Worm (Caenorhabditis elegans) whole organism, late embryonic: ENCODE results near the gene srg-55.

Experiments
- C08G9.2 ChIP-seq: sonication (generic microtip); optimal IDR thresholded peaks from 2 replicates; lab custom pipeline; 2016; ENCODE audit warnings: mild to moderate bottlenecking, missing genetic modification characterization, moderate library complexity, missing compliant biosample characterization
- F13H6.1 ChIP-seq: sonication (generic microtip); optimal IDR thresholded peaks from 2 replicates; lab custom pipeline; 2016; ENCODE audit warnings: missing genetic modification characterization, missing compliant biosample characterization
- K09A11.1 ChIP-seq: sonication (generic microtip); optimal IDR thresholded peaks from 2 replicates; lab custom pipeline; 2017; ENCODE audit warnings: antibody characterized with exemption, mild to moderate bottlenecking, missing genetic modification characterization, missing compliant biosample characterization; ENCODE audit not compliant: insufficient read depth
- Y22D7AL.16 ChIP-seq: sonication (generic microtip); optimal IDR thresholded peaks from 2 replicates; lab custom pipeline; 2016; ENCODE audit warnings: missing genetic modification characterization, missing compliant biosample characterization
- ahr-1 ChIP-seq: sonication (generic microtip); optimal IDR thresholded peaks from 2 replicates; lab custom pipeline; 2016; ENCODE audit warnings: missing genetic modification characterization, missing compliant biosample characterization
- ama-1 ChIP-seq: fragments of 150-350 bp; optimal IDR thresholded peaks from 2 replicates; lab custom pipeline; 2014
- ceh-18 ChIP-seq: sonication (generic microtip); optimal IDR thresholded peaks from 2 replicates; lab custom pipeline; 2016; ENCODE audit warnings: missing genetic modification characterization, missing compliant biosample characterization
- ceh-19 ChIP-seq: fragments of 200-800 bp; sonication (Bioruptor generic); optimal IDR thresholded peaks from 2 replicates; lab custom pipeline; 2018; ENCODE audit warnings: mild to moderate bottlenecking, missing genetic modification characterization, missing compliant biosample characterization
- ceh-2 ChIP-seq: sonication (generic microtip); optimal IDR thresholded peaks from 2 replicates; lab custom pipeline; 2016; ENCODE audit warnings: missing genotype, missing genetic modification characterization, missing compliant biosample characterization
- ceh-30 ChIP-seq: fragments of 150-350 bp; optimal IDR thresholded peaks from 2 replicates; lab custom pipeline; 2014; ENCODE audit warnings: missing biosample characterization, missing genetic modification characterization
- ceh-45 ChIP-seq: fragments of 200-800 bp; sonication (Bioruptor generic); IDR thresholded peaks from 2 replicates; pipeline ENCODE4 v1.3.6; 2022; ENCODE audit warnings: missing genetic modification reagents, missing genetic modification characterization, missing compliant biosample characterization
- ceh-48 ChIP-seq: sonication (generic microtip); optimal IDR thresholded peaks from 2 replicates; lab custom pipeline; 2016; ENCODE audit warnings: missing genetic modification characterization, inconsistent platforms, missing compliant biosample characterization
- ceh-6 ChIP-seq: fragments of 200-800 bp; sonication (Bioruptor generic); optimal IDR thresholded peaks from 2 replicates; lab custom pipeline; 2018; ENCODE audit warnings: mild to moderate bottlenecking, missing genetic modification characterization, missing compliant biosample characterization
- dmd-4 ChIP-seq: sonication (generic microtip); optimal IDR thresholded peaks from 2 replicates; lab custom pipeline; 2016; ENCODE audit warnings: borderline replicate concordance, missing genetic modification characterization, missing compliant biosample characterization
- elt-4 ChIP-seq: sonication (generic microtip); optimal IDR thresholded peaks from 2 replicates; lab custom pipeline; 2016; ENCODE audit warnings: missing genetic modification characterization, missing compliant biosample characterization
- ets-4 ChIP-seq: sonication (generic microtip); optimal IDR thresholded peaks from 2 replicates; lab custom pipeline; 2016; ENCODE audit warnings: missing genetic modification characterization, missing compliant biosample characterization
- fax-1 ChIP-seq: sonication (generic microtip); optimal IDR thresholded peaks from 2 replicates; lab custom pipeline; 2016; ENCODE audit warnings: missing genotype, missing genetic modification characterization, missing compliant biosample characterization
- fkh-6 ChIP-seq: sonication (generic microtip); optimal IDR thresholded peaks from 2 replicates; lab custom pipeline; 2016; ENCODE audit warnings: missing genetic modification characterization, missing compliant biosample characterization
- gmeb-2 ChIP-seq: sonication (generic microtip); optimal IDR thresholded peaks from 2 replicates; lab custom pipeline; 2016; ENCODE audit warnings: missing genetic modification characterization, inconsistent platforms, missing compliant biosample characterization
- hlh-6 ChIP-seq: sonication (generic microtip); optimal IDR thresholded peaks from 2 replicates; lab custom pipeline; 2016; ENCODE audit warnings: missing genotype, missing genetic modification characterization, missing compliant biosample characterization
- lin-11 ChIP-seq: fragments of 200-800 bp; sonication (Bioruptor generic); optimal IDR thresholded peaks from 2 replicates; lab custom pipeline; 2018; ENCODE audit warnings: mild to moderate bottlenecking, missing genetic modification characterization, missing compliant biosample characterization
- madf-2 ChIP-seq: sonication (generic microtip); optimal IDR thresholded peaks from 2 replicates; lab custom pipeline; 2017; ENCODE audit warnings: missing genetic modification characterization, missing compliant biosample characterization
- mec-3 ChIP-seq: sonication (generic microtip); optimal IDR thresholded peaks from 2 replicates; lab custom pipeline; 2016; ENCODE audit warnings: borderline replicate concordance, missing genetic modification characterization, missing compliant biosample characterization
- nfya-1 ChIP-seq: sonication (generic microtip); optimal IDR thresholded peaks from 2 replicates; lab custom pipeline; 2017; ENCODE audit warnings: missing genetic modification characterization, mild to moderate bottlenecking, missing compliant biosample characterization, antibody characterized with exemption, moderate library complexity
- odd-2 ChIP-seq: sonication (generic microtip); optimal IDR thresholded peaks from 2 replicates; lab custom pipeline; 2017; ENCODE audit warnings: antibody characterized with exemption, mild to moderate bottlenecking, missing genetic modification characterization, missing compliant biosample characterization
- pat-9 ChIP-seq: fragments of 200-800 bp; sonication (Bioruptor generic); optimal IDR thresholded peaks from 2 replicates; lab custom pipeline; 2018; ENCODE audit warnings: mild to moderate bottlenecking, missing genetic modification characterization, moderate library complexity, missing compliant biosample characterization
- pax-1 ChIP-seq: fragments of 150-350 bp; optimal IDR thresholded peaks from 2 replicates; lab custom pipeline; 2014; ENCODE audit warnings: missing biosample characterization, missing genetic modification characterization
- pha-4 ChIP-seq: fragments of 150-350 bp; optimal IDR thresholded peaks from 2 replicates; lab custom pipeline; 2018; ENCODE audit warnings: missing biosample characterization, missing genetic modification reagents, missing genetic modification characterization
- pqm-1 ChIP-seq: sonication (generic microtip); optimal IDR thresholded peaks from 2 replicates; lab custom pipeline; 2016; ENCODE audit warnings: missing genetic modification characterization, missing compliant biosample characterization
- rnt-1 ChIP-seq: sonication (generic microtip); optimal IDR thresholded peaks from 2 replicates; lab custom pipeline; 2016; ENCODE audit warnings: missing genetic modification characterization, missing compliant biosample characterization
- sox-2 ChIP-seq: fragments of 200-800 bp; sonication (Bioruptor generic); IDR thresholded peaks from 2 replicates; pipeline ENCODE4 v1.3.6; 2022; ENCODE audit warnings: missing genetic modification reagents, missing genetic modification characterization, missing compliant biosample characterization
- sox-4 ChIP-seq: sonication (generic microtip); optimal IDR thresholded peaks from 2 replicates; lab custom pipeline; 2017; ENCODE audit warnings: mild to moderate bottlenecking, missing genetic modification characterization, inconsistent platforms, missing compliant biosample characterization
- tbx-7 ChIP-seq: sonication (generic microtip); optimal IDR thresholded peaks from 2 replicates; lab custom pipeline; 2016; ENCODE audit warnings: missing genotype, missing genetic modification characterization, missing compliant biosample characterization
- unc-55 ChIP-seq: sonication (generic microtip); optimal IDR thresholded peaks from 2 replicates; lab custom pipeline; 2017; ENCODE audit warnings: missing biosample characterization, missing genetic modification reagents, missing genetic modification characterization

The srg-55 gene

DNA sequence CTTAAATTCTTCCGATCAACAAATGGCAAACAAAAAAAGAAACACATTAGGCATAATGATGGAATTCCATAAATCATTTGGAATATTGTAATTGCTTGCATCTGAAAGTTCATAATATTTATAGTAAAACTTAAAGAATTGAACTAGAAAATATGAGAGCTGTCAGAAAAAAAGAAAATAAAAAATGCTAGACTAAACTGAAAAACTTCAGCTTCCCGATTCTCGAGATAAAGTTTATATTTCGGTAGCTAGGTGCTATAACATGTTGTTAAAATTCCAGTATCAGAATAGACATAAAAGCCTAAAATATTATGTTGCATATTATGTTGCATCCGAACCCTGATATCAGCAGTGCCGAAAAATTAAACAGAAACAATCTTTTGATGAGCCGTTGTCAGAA, 4.0 kb downstream of the srg-55 start, which contains the start of gene srg-54:
Gene srg-54, minus strand, starts transcription at position 101 of the 400 bp plus-strand sequence.
- TF ChIP-seq nfya-1 (tag; lab: Kevin White, UChicago) (no peak), pqm-1 (tag; lab: Kevin White, UChicago) (no peak), ceh-2 (tag; lab: Kevin White, UChicago) (no peak), dmd-4 (tag; lab: Kevin White, UChicago) (no peak), ceh-30 (tag; lab: Kevin White, UChicago) (no peak), ceh-19 (no peak), F13H6.1 (tag; lab: Kevin White, UChicago) (no peak), C08G9.2 (tag; lab: Kevin White, UChicago) (no peak), ets-4 (tag; lab: Kevin White, UChicago) (no peak), ceh-6 (GFP tag; lab: Kevin White, UChicago) (no peak), fkh-6 (tag; lab: Kevin White, UChicago) (no peak), gmeb-2 (tag; lab: Kevin White, UChicago) (no peak), hlh-6 (tag; lab: Kevin White, UChicago) (no peak), odd-2 (tag; lab: Kevin White, UChicago) (no peak)

DNA sequence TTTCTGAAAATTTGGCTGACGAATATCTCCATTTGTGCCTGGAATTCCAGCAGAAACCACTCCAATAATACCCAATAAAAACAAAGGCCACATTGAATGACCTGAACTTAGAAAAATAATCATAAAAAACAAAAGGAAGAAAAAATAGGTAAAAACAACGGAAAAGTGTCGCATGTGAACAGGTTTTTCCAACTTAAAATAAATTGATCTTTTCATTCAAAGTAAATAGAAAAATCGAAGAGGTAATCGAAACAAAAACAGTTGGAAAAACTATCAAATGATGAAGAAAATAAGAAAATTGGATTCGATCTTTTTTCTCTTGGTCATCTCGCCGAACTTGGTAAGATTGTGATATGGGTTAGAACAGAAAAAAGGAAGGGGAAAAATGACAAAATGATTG, 6.6 kb downstream of the srg-55 start, which contains the start of gene zmp-4:
Gene zmp-4, minus strand, starts transcription at position 101 of the 400 bp plus-strand sequence.
- TF ChIP-seq sox-4 (tag; lab: Kevin White, UChicago) (no peak), Y22D7AL.16 (tag; lab: Kevin White, UChicago) (no peak), ama-1 (no peak), pha-4 (tag; lab: Kevin White, UChicago) (no peak)

DNA sequence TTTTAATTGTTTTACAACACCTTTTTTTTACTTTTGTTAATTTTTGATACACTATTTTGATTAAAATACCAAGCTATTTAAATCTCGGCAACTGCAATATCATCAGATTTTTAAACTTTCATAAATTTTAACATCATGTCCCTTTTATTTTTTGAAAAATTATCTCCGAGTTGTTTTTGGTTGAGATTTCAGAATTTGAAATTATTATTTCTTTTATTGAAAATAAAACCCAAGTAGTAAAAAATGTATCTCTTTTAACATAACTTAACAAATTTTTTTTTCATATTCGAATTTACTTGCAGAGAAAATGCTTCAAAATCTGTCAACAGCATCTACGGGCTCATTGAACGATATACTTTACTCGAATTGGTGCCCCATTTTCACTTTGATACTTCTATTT, 12.5 kb downstream of the srg-55 start, which contains the start of gene H12D21.11:
Gene H12D21.11, plus strand, starts transcription at position 301 of the 400 bp plus-strand sequence.
- TF ChIP-seq rnt-1 (tag; lab: Kevin White, UChicago), result no peak
- TF ChIP-seq unc-55 (GFP tag; lab: Kevin White, UChicago), result no peak
- no peak for TF ChIP-seq ceh-6 (GFP tag; lab: Kevin White, UChicago)
- no peak for TF ChIP-seq hlh-6 (tag; lab: Kevin White, UChicago)
- TF ChIP-seq F13H6.1 (tag; lab: Kevin White, UChicago), result no peak

DNA sequence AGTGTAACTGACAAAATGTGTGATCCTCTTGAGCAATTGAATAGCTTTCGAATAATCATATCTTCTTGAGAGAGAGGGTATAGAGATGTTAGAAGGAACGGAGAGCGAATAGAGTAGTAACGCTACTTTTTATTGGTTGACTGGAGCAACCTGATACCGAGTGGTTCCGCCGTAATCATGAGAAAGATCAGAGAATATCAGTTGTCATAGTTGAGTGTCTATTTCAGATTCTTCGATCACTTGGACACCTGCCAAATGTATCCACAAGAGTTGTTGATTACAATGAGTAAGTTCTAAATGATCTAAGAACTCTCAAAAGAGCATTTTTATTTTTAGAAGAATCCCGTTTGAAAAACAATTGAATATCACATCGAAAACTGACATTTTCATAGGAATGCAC, 17.4 kb downstream of the srg-55 start:
- no peak for TF ChIP-seq gmeb-2 (tag; lab: Kevin White, UChicago)
- no peak for TF ChIP-seq pat-9 (tag; lab: Kevin White, UChicago)
- no peak for TF ChIP-seq sox-2 (GFP tag; lab: Robert Waterston, UW)
- TF ChIP-seq elt-4, result no peak
- TF ChIP-seq nfya-1 (tag; lab: Kevin White, UChicago), result no peak
- no peak for TF ChIP-seq hlh-6 (tag; lab: Kevin White, UChicago)
- TF ChIP-seq madf-2 (tag; lab: Kevin White, UChicago), result no peak
- TF ChIP-seq mec-3 (tag; lab: Kevin White, UChicago), result no peak
- TF ChIP-seq ahr-1 (tag; lab: Kevin White, UChicago), result no peak
- no peak for TF ChIP-seq K09A11.1 (tag; lab: Kevin White, UChicago)
- TF ChIP-seq Y22D7AL.16 (tag; lab: Kevin White, UChicago), result no peak
- no peak for TF ChIP-seq tbx-7 (tag; lab: Kevin White, UChicago)
- no peak for TF ChIP-seq pax-1 (tag; lab: Kevin White, UChicago)

DNA sequence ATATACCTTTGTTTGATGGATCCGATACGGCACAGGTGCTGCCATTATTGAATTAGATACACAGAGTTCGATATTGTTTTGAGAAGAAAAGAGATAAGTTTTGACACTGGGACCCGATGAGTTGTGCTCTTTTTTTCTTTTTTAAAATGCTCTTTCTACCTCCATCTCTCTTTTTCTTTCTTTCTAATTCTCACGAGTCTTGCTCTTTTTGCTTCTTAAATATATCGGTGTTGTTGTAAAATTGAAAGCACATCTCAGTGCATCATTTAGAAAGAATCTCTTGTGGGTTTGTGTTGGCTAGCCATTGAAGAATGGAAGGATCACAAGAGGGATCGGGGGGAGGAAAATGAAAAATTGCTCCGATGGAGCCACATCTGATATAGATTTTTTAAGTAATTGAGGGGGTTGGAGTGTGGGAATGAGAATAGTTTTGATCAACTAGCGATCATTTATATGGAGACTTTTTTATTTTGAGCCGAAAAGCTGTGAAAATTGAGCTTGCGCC, 18.8 kb downstream of the srg-55 start, which contains the start of gene H12D21.9:
Gene H12D21.9, minus strand, starts transcription at position 148 of the 505 bp plus-strand sequence.
- no peak for TF ChIP-seq hlh-6 (tag; lab: Kevin White, UChicago)
- TF ChIP-seq ceh-18 (tag; lab: Kevin White, UChicago), result peak; percentile 41
- peak; percentile 16 for TF ChIP-seq unc-55 (GFP tag; lab: Kevin White, UChicago)

DNA sequence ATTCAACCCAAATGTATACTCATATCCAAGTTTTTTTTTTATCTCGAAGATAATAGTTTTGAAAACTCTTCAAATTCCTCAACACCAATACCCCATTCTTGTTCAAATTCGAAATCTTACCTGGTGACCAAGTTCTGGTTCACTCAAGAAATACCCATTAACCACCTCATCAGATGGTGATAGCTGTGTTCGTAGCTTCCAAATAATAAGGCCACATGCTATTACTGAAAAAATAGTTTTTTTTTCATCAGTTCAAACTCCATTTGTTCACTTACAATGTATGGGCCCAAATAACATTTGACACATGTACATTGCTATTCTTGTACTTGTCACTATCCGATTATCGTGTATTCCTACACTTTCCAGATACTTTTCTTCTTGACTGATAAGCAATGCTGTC, 20.7 kb downstream of the srg-55 start:
- TF ChIP-seq mec-3 (tag; lab: Kevin White, UChicago) (no peak), fax-1 (tag; lab: Kevin White, UChicago) (no peak), elt-4 (no peak), ceh-45 (no peak), ama-1 (no peak), lin-11 (tag; lab: Kevin White, UChicago) (no peak), F13H6.1 (tag; lab: Kevin White, UChicago) (no peak), rnt-1 (tag; lab: Kevin White, UChicago) (no peak), pat-9 (tag; lab: Kevin White, UChicago) (no peak), hlh-6 (tag; lab: Kevin White, UChicago) (no peak), ceh-48 (tag; lab: Kevin White, UChicago) (no peak)
